Fruit fly (Drosophila melanogaster): Measurements from ENCODE around the gene sro.

Gene sro

DNA sequence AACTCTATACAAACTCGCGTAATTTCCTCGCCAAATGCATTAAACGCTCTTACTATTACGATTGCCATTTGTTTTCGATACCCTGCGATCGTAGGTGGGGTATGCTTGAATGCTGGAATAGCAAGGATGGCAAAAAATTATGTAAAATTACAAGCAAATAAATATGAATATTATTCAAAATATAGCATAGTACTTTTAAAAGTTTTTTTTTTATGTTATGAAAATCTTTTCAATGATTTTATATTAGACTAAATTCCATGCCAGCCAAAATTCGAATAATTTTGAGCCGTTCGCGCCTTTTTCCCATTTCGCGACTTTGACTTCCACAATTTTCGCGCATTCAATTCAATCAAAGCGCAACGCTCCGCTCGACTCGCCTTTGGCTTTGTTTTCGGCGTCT is 38.2 kb upstream of the sro start:
- peak; percentile 6 for TF ChIP-seq CG7101 (tag; optimal IDR thresholded peaks at IDR 0.05)
- TF ChIP-seq cic (GFP tag; optimal IDR thresholded peaks at IDR 0.05), result no peak
- peak; percentile 73 for TF ChIP-seq CG33017 (tag; optimal IDR thresholded peaks at IDR 0.05)
- no peak for TF ChIP-seq cnc (optimal IDR thresholded peaks at IDR 0.05)
- TF ChIP-seq Clk (GFP tag; optimal IDR thresholded peaks at IDR 0.05), result peak; percentile 9
- peak; percentile 44 for TF ChIP-seq CG11617 (GFP tag; optimal IDR thresholded peaks at IDR 0.05)
- peak; percentile 73 for TF ChIP-seq CG12768 (GFP tag; optimal IDR thresholded peaks at IDR 0.05)
- no peak for TF ChIP-seq Mnt (GFP tag; optimal IDR thresholded peaks at IDR 0.05)
- no peak for TF ChIP-seq CG5204 (GFP tag; optimal IDR thresholded peaks at IDR 0.05)

DNA sequence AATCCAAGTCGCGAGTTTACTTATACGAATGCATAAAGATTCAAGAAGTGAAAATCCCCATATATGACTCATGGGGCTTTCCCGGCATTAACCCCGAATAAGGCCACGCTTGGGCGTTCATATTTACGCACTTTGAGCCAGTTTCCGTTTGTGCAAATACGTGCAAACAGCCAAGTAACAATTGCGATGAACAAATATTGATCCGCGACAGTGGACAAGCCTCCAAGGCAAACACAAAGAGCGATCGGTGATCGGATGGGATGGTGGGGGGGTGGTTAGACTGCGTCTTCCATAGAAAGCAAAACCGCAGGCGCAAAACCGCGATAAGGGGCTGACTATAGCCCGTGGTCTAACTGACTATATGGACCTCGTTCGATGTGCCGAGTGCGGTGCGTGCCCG is 37.2 kb upstream of the sro start:
- no peak for TF ChIP-seq Mnt (GFP tag; optimal IDR thresholded peaks at IDR 0.05)
- TF ChIP-seq CG14711 (tag; optimal IDR thresholded peaks at IDR 0.05), result no peak
- TF ChIP-seq CG5204 (GFP tag; optimal IDR thresholded peaks at IDR 0.05), result no peak
- TF ChIP-seq pad (GFP tag; optimal IDR thresholded peaks at IDR 0.05), result no peak
- TF ChIP-seq CG12768 (GFP tag; optimal IDR thresholded peaks at IDR 0.05), result no peak
- no peak for TF ChIP-seq cic (GFP tag; optimal IDR thresholded peaks at IDR 0.05)
- TF ChIP-seq CG1620 (GFP tag; optimal IDR thresholded peaks at IDR 0.05), result no peak
- no peak for TF ChIP-seq Hr96 (GFP tag; optimal IDR thresholded peaks at IDR 0.05)
- no peak for TF ChIP-seq CG11617 (GFP tag; optimal IDR thresholded peaks at IDR 0.05)
- TF ChIP-seq CG7045 (GFP tag; optimal IDR thresholded peaks at IDR 0.05), result no peak
- no peak for TF ChIP-seq bab1 (GFP tag; optimal IDR thresholded peaks at IDR 0.05)
- TF ChIP-seq CG33017 (tag; optimal IDR thresholded peaks at IDR 0.05), result no peak
- no peak for TF ChIP-seq tj (GFP tag; optimal IDR thresholded peaks at IDR 0.05)

dm6 chr3R:29757681-29758080 is 36.7 kb upstream of the sro start:
- TF ChIP-seq CG33017 (tag; optimal IDR thresholded peaks at IDR 0.05) (no peak), Crg-1 (GFP tag; optimal IDR thresholded peaks at IDR 0.05) (no peak), CG1620 (GFP tag; optimal IDR thresholded peaks at IDR 0.05) (no peak), CG5204 (GFP tag; optimal IDR thresholded peaks at IDR 0.05) (no peak), toe (GFP tag; optimal IDR thresholded peaks at IDR 0.05) (no peak), CG7101 (tag; optimal IDR thresholded peaks at IDR 0.05) (no peak), bab1 (GFP tag; optimal IDR thresholded peaks at IDR 0.05) (no peak), cnc (optimal IDR thresholded peaks at IDR 0.05) (no peak), tj (GFP tag; optimal IDR thresholded peaks at IDR 0.05) (no peak), Hr96 (GFP tag; optimal IDR thresholded peaks at IDR 0.05) (no peak), cic (GFP tag; optimal IDR thresholded peaks at IDR 0.05) (no peak), Clk (GFP tag; optimal IDR thresholded peaks at IDR 0.05) (no peak)

- TF ChIP-seq cnc (optimal IDR thresholded peaks at IDR 0.05), result no peak
- TF ChIP-seq CG7101 (tag; optimal IDR thresholded peaks at IDR 0.05), result no peak
- no peak for TF ChIP-seq CG7045 (GFP tag; optimal IDR thresholded peaks at IDR 0.05)
- no peak for TF ChIP-seq cic (GFP tag; optimal IDR thresholded peaks at IDR 0.05)
- no peak for TF ChIP-seq CG14711 (tag; optimal IDR thresholded peaks at IDR 0.05)
- no peak for TF ChIP-seq bab1 (GFP tag; optimal IDR thresholded peaks at IDR 0.05)
- no peak for TF ChIP-seq Crg-1 (GFP tag; optimal IDR thresholded peaks at IDR 0.05)
- no peak for TF ChIP-seq pad (GFP tag; optimal IDR thresholded peaks at IDR 0.05)
- TF ChIP-seq Clk (GFP tag; optimal IDR thresholded peaks at IDR 0.05), result no peak
- TF ChIP-seq CG5204 (GFP tag; optimal IDR thresholded peaks at IDR 0.05), result no peak
- no peak for TF ChIP-seq ovo (GFP tag; optimal IDR thresholded peaks at IDR 0.05)
- TF ChIP-seq Mnt (GFP tag; optimal IDR thresholded peaks at IDR 0.05), result no peak
- no peak for TF ChIP-seq CG11617 (GFP tag; optimal IDR thresholded peaks at IDR 0.05)
- no peak for TF ChIP-seq CG12768 (GFP tag; optimal IDR thresholded peaks at IDR 0.05)
- no peak for TF ChIP-seq CG33017 (tag; optimal IDR thresholded peaks at IDR 0.05)
- no peak for TF ChIP-seq tj (GFP tag; optimal IDR thresholded peaks at IDR 0.05)
- no peak for TF ChIP-seq toe (GFP tag; optimal IDR thresholded peaks at IDR 0.05)
- no peak for TF ChIP-seq Hr96 (GFP tag; optimal IDR thresholded peaks at IDR 0.05)
Measured at dm6 chr3R:29758129-29758733, 36.2 kb upstream of the sro start.

- TF ChIP-seq bab1 (GFP tag; optimal IDR thresholded peaks at IDR 0.05) (no peak), Clk (GFP tag; optimal IDR thresholded peaks at IDR 0.05) (no peak), cnc (optimal IDR thresholded peaks at IDR 0.05) (no peak), Crg-1 (GFP tag; optimal IDR thresholded peaks at IDR 0.05) (no peak), CG5204 (GFP tag; optimal IDR thresholded peaks at IDR 0.05) (no peak), kay (GFP tag; ENCODE audit: borderline replicate concordance) (no peak), CG33017 (tag; optimal IDR thresholded peaks at IDR 0.05) (no peak)
Measured at dm6 chr3R:29758734-29759131, 35.7 kb upstream of the sro start.

- TF ChIP-seq bab1 (GFP tag; optimal IDR thresholded peaks at IDR 0.05), result no peak
- TF ChIP-seq kay (GFP tag; ENCODE audit: borderline replicate concordance), result no peak
- TF ChIP-seq CG12768 (GFP tag; optimal IDR thresholded peaks at IDR 0.05), result no peak
- no peak for TF ChIP-seq pad (GFP tag; optimal IDR thresholded peaks at IDR 0.05)
- no peak for TF ChIP-seq toe (GFP tag; optimal IDR thresholded peaks at IDR 0.05)
Measured at dm6 chr3R:29760042-29760441, 34.4 kb upstream of the sro start.

DNA sequence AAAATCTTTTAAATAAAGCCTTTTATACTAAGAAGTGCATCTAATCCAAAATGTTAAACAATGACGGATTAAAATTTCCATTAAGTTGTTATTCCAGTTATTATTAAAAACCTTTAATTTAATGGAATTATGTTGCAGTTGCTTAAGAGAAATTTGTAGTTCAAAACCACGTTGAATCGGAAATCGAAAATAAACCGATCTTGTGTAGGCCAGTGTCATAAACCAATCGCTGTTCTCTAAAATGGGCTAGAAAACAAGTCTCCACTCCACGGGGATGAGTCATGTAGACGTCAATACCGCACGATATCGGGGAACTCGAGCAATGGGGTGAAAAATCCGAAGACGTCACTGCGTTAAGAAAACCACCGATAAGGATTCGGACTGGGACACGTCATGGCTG is 32.8 kb upstream of the sro start:
- TF ChIP-seq cic (GFP tag; optimal IDR thresholded peaks at IDR 0.05) (no peak), tj (GFP tag; optimal IDR thresholded peaks at IDR 0.05) (no peak), Mnt (GFP tag; optimal IDR thresholded peaks at IDR 0.05) (no peak), CG7101 (tag; optimal IDR thresholded peaks at IDR 0.05) (no peak), kay (GFP tag; ENCODE audit: borderline replicate concordance) (peak; percentile 90)

Measured in whole organism, adult.